Worm (Caenorhabditis elegans) whole organism, L1 larva: ENCODE measurements around the gene brf-1.

ENCODE experiments used
- C16A3.4 ChIP-seq: fragments of 150-350 bp; optimal IDR thresholded peaks from 2 replicates; lab custom pipeline; 2014; ENCODE audit warnings: missing biosample characterization, missing genetic modification characterization
- C34B4.2 ChIP-seq: sonication (generic microtip); optimal IDR thresholded peaks from 2 replicates; lab custom pipeline; 2017; ENCODE audit warnings: mild to moderate bottlenecking, missing genetic modification characterization, missing compliant biosample characterization
- F16B12.6 ChIP-seq: fragments of 150-350 bp; optimal IDR thresholded peaks from 2 replicates; lab custom pipeline; 2014; ENCODE audit warnings: missing biosample characterization, missing genetic modification characterization
- Y116A8C.19 ChIP-seq: sonication (generic microtip); optimal IDR thresholded peaks from 2 replicates; lab custom pipeline; 2016; ENCODE audit warnings: missing compliant biosample characterization, missing genetic modification characterization, borderline replicate concordance
- aha-1 ChIP-seq: fragments of 150-350 bp; optimal IDR thresholded peaks from 2 replicates; lab custom pipeline; 2014; ENCODE audit warnings: missing biosample characterization, missing genetic modification characterization
- alr-1 ChIP-seq: fragments of 200-800 bp; sonication (Bioruptor generic); optimal IDR thresholded peaks from 2 replicates; lab custom pipeline; 2018; ENCODE audit warnings: borderline replicate concordance, mild to moderate bottlenecking, missing genetic modification characterization, missing compliant biosample characterization
- ama-1 ChIP-seq: fragments of 150-350 bp; optimal IDR thresholded peaks from 2 replicates; lab custom pipeline; 2014
- blmp-1 ChIP-seq: fragments of 150-350 bp; optimal IDR thresholded peaks from 2 replicates; lab custom pipeline; 2014; ENCODE audit warnings: missing biosample characterization, missing genetic modification characterization
- ceh-8 ChIP-seq: fragments of 200-800 bp; sonication (Bioruptor generic); optimal IDR thresholded peaks from 2 replicates; lab custom pipeline; 2018; ENCODE audit warnings: mild to moderate bottlenecking, missing genetic modification characterization, moderate library complexity, missing compliant biosample characterization
- ceh-90 ChIP-seq: sonication (generic microtip); optimal IDR thresholded peaks from 2 replicates; lab custom pipeline; 2016; ENCODE audit warnings: missing genetic modification characterization, missing compliant biosample characterization
- dpl-1 ChIP-seq, 3 experiments: fragments of 150-350 bp in 2 of 3; sonication (generic microtip) in 1 of 3; optimal IDR thresholded peaks; 2 replicates each; lab custom pipeline; 2014 to 2017; ENCODE audit warnings: missing biosample characterization in 3 of 3, missing genetic modification characterization in 3 of 3, missing genetic modification reagents in 3 of 3
- dsc-1 ChIP-seq: sonication (generic microtip); optimal IDR thresholded peaks from 2 replicates; lab custom pipeline; 2016; ENCODE audit warnings: mild to moderate bottlenecking, missing genetic modification characterization, missing compliant biosample characterization
- efl-1 ChIP-seq, 4 experiments: fragments of 150-350 bp; optimal IDR thresholded peaks in 3 of 4; peaks in 1 of 4; 1 replicate in 1 of 4; 2 replicates in 3 of 4; lab custom pipeline; 2014; ENCODE audit warnings: missing biosample characterization in 2 of 4, missing genetic modification characterization in 2 of 4, missing genetic modification reagents in 2 of 4
- efl-3 ChIP-seq: fragments of 200-800 bp; sonication (Bioruptor generic); optimal IDR thresholded peaks from 2 replicates; lab custom pipeline; 2018; ENCODE audit warnings: mild to moderate bottlenecking, missing genetic modification characterization, missing compliant biosample characterization
- elt-3 ChIP-seq, 6 experiments: fragments of 150-350 bp in 1 of 6; sonication (generic microtip); optimal IDR thresholded peaks; 2 replicates each; lab custom pipeline; 2017 to 2018; ENCODE audit warnings: missing biosample characterization in 6 of 6, missing genetic modification characterization in 6 of 6, inconsistent platforms in 1 of 6
- fkh-10 ChIP-seq: sonication (generic microtip); optimal IDR thresholded peaks from 2 replicates; lab custom pipeline; 2017; ENCODE audit warnings: missing biosample characterization, missing genetic modification reagents, missing genetic modification characterization
- fkh-4 ChIP-seq: sonication (generic microtip); optimal IDR thresholded peaks from 2 replicates; lab custom pipeline; 2016; ENCODE audit warnings: missing compliant biosample characterization, missing genetic modification characterization, borderline replicate concordance
- grh-1 ChIP-seq: fragments of 200-800 bp; sonication (Bioruptor generic); IDR thresholded peaks from 2 replicates; pipeline ENCODE4 v1.3.6; 2022; ENCODE audit warnings: missing genetic modification reagents, missing genetic modification characterization, missing compliant biosample characterization
- hlh-4 ChIP-seq: sonication (generic microtip); optimal IDR thresholded peaks from 2 replicates; lab custom pipeline; 2016; ENCODE audit warnings: mild to moderate bottlenecking, missing genetic modification characterization, missing compliant biosample characterization
- hpl-2 ChIP-seq: fragments of 150-350 bp; optimal IDR thresholded peaks from 2 replicates; lab custom pipeline; 2014; ENCODE audit warnings: missing biosample characterization, missing genetic modification reagents, missing genetic modification characterization
- isw-1 ChIP-seq: fragments of 200-800 bp; sonication (Bioruptor generic); IDR thresholded peaks from 2 replicates; pipeline ENCODE4 v1.3.6; 2022; ENCODE audit warnings: missing genetic modification characterization, missing compliant biosample characterization
- lin-13 ChIP-seq: fragments of 150-350 bp; optimal IDR thresholded peaks from 2 replicates; lab custom pipeline; 2014; ENCODE audit warnings: missing biosample characterization, missing genetic modification reagents, missing genetic modification characterization
- lin-15B ChIP-seq: fragments of 150-350 bp; sonication (generic microtip); optimal IDR thresholded peaks from 3 replicates; lab custom pipeline; 2014; ENCODE audit warnings: missing biosample characterization, missing genetic modification characterization
- lin-35 ChIP-seq, 2 experiments: fragments of 150-350 bp; optimal IDR thresholded peaks; 2 replicates each; lab custom pipeline; 2014; ENCODE audit warnings: missing biosample characterization in 2 of 2, missing genetic modification characterization in 2 of 2, missing genetic modification reagents in 2 of 2
- lin-39 ChIP-seq: fragments of 150-350 bp; optimal IDR thresholded peaks from 2 replicates; lab custom pipeline; 2014; ENCODE audit warnings: missing biosample characterization, missing genetic modification reagents, missing genetic modification characterization
- lir-3 ChIP-seq: sonication (generic microtip); optimal IDR thresholded peaks from 2 replicates; lab custom pipeline; 2016; ENCODE audit warnings: mild to moderate bottlenecking, missing genetic modification characterization, moderate library complexity, missing compliant biosample characterization; ENCODE audit not compliant: poor library complexity
- mab-9 ChIP-seq: fragments of 200-800 bp; sonication (Bioruptor generic); IDR thresholded peaks from 2 replicates; pipeline ENCODE4 v1.3.6; 2022; ENCODE audit warnings: missing genetic modification reagents, missing genetic modification characterization, missing compliant biosample characterization
- mdl-1 ChIP-seq, 2 experiments: fragments of 150-350 bp; optimal IDR thresholded peaks; 2 replicates each; lab custom pipeline; 2014 to 2017; ENCODE audit warnings: missing biosample characterization in 2 of 2, missing genetic modification characterization in 2 of 2, inconsistent platforms in 1 of 2
- mep-1 ChIP-seq: fragments of 150-350 bp; optimal IDR thresholded peaks from 2 replicates; lab custom pipeline; 2014; ENCODE audit warnings: missing biosample characterization, missing genetic modification characterization
- nhr-11 ChIP-seq: fragments of 150-350 bp; optimal IDR thresholded peaks from 2 replicates; lab custom pipeline; 2014; ENCODE audit warnings: missing biosample characterization, missing genetic modification characterization
- nhr-12 ChIP-seq: sonication (generic microtip); optimal IDR thresholded peaks from 2 replicates; lab custom pipeline; 2017; ENCODE audit warnings: missing biosample characterization, missing genetic modification characterization
- nhr-237 ChIP-seq: fragments of 150-350 bp; optimal IDR thresholded peaks from 2 replicates; lab custom pipeline; 2014; ENCODE audit warnings: missing biosample characterization, missing genetic modification characterization
- nhr-28 ChIP-seq: fragments of 150-350 bp; optimal IDR thresholded peaks from 2 replicates; lab custom pipeline; 2014; ENCODE audit warnings: missing biosample characterization, missing genetic modification characterization
- nhr-47 ChIP-seq: sonication (generic microtip); optimal IDR thresholded peaks from 2 replicates; lab custom pipeline; 2016; ENCODE audit warnings: mild to moderate bottlenecking, missing genetic modification characterization, moderate library complexity, missing compliant biosample characterization
- nhr-71 ChIP-seq: sonication (generic microtip); optimal IDR thresholded peaks from 2 replicates; lab custom pipeline; 2016; ENCODE audit warnings: mild to moderate bottlenecking, missing genetic modification characterization, moderate library complexity, missing compliant biosample characterization
- nhr-77 ChIP-seq: fragments of 150-350 bp; optimal IDR thresholded peaks from 2 replicates; lab custom pipeline; 2014; ENCODE audit warnings: missing biosample characterization, missing genetic modification characterization
- nhr-84 ChIP-seq: sonication (generic microtip); optimal IDR thresholded peaks from 2 replicates; lab custom pipeline; 2017; ENCODE audit warnings: missing biosample characterization, missing genetic modification characterization
- nhr-90 ChIP-seq: sonication (generic microtip); optimal IDR thresholded peaks from 2 replicates; lab custom pipeline; 2016; ENCODE audit warnings: mild to moderate bottlenecking, missing genetic modification characterization, missing compliant biosample characterization; ENCODE audit not compliant: poor library complexity
- pax-3 ChIP-seq: fragments of 200-800 bp; sonication (Bioruptor generic); optimal IDR thresholded peaks from 2 replicates; lab custom pipeline; 2018; ENCODE audit warnings: mild to moderate bottlenecking, missing genetic modification characterization, moderate library complexity, missing compliant biosample characterization
- pqm-1 ChIP-seq: sonication (generic microtip); optimal IDR thresholded peaks from 3 replicates; lab custom pipeline; 2017; ENCODE audit warnings: missing biosample characterization, missing genetic modification characterization
- skn-1 ChIP-seq: fragments of 150-350 bp; optimal IDR thresholded peaks from 2 replicates; lab custom pipeline; 2014; ENCODE audit warnings: missing biosample characterization, missing genetic modification characterization
- snpc-4 ChIP-seq: fragments of 150-350 bp; optimal IDR thresholded peaks from 2 replicates; lab custom pipeline; 2014; ENCODE audit warnings: missing biosample characterization, missing genetic modification characterization
- snu-23 ChIP-seq: sonication (generic microtip); optimal IDR thresholded peaks from 2 replicates; lab custom pipeline; 2016; ENCODE audit warnings: missing genetic modification characterization, missing compliant biosample characterization
- sox-4 ChIP-seq: sonication (generic microtip); optimal IDR thresholded peaks from 2 replicates; lab custom pipeline; 2016; ENCODE audit warnings: missing genetic modification characterization, missing compliant biosample characterization
- sup-37 ChIP-seq: fragments of 200-800 bp; sonication (Bioruptor generic); optimal IDR thresholded peaks from 2 replicates; lab custom pipeline; 2018; ENCODE audit warnings: mild to moderate bottlenecking, missing genetic modification characterization, missing compliant biosample characterization
- swsn-7 ChIP-seq: sonication (generic microtip); optimal IDR thresholded peaks from 2 replicates; lab custom pipeline; 2016; ENCODE audit warnings: missing genetic modification characterization, missing compliant biosample characterization
- tbx-2 ChIP-seq: sonication (generic microtip); optimal IDR thresholded peaks from 2 replicates; lab custom pipeline; 2016; ENCODE audit warnings: missing genetic modification characterization, missing compliant biosample characterization
- unc-130 ChIP-seq: fragments of 150-350 bp; optimal IDR thresholded peaks from 2 replicates; lab custom pipeline; 2017; ENCODE audit warnings: missing biosample characterization, missing genetic modification characterization, inconsistent platforms
- unc-30 ChIP-seq: sonication (generic microtip); optimal IDR thresholded peaks from 2 replicates; lab custom pipeline; 2017; ENCODE audit warnings: missing biosample characterization, missing genetic modification characterization
- vab-15 ChIP-seq: sonication (generic microtip); optimal IDR thresholded peaks from 2 replicates; lab custom pipeline; 2017; ENCODE audit warnings: missing genotype, mild to moderate bottlenecking, missing genetic modification characterization, missing compliant biosample characterization
- xbp-1 ChIP-seq: sonication (generic microtip); optimal IDR thresholded peaks from 2 replicates; lab custom pipeline; 2016; ENCODE audit warnings: missing genetic modification characterization, missing compliant biosample characterization
- zag-1 ChIP-seq: fragments of 150-350 bp; optimal IDR thresholded peaks from 2 replicates; lab custom pipeline; 2014; ENCODE audit warnings: missing biosample characterization, missing genetic modification characterization
- zip-4 ChIP-seq: fragments of 200-800 bp; sonication (Bioruptor generic); optimal IDR thresholded peaks from 2 replicates; lab custom pipeline; 2018; ENCODE audit warnings: mild to moderate bottlenecking, missing genetic modification characterization, moderate library complexity, missing compliant biosample characterization

brf-1 gene

ce11 chrII:7301670-7302151 lies 3.9 kb upstream of the brf-1 start, which contains the start of gene cul-4 (continued):
- TF ChIP-seq nhr-12 (tag; lab: Kevin White, UChicago) (no peak), alr-1 (tag; lab: Kevin White, UChicago) (no peak), xbp-1 (peak; percentile 85), dsc-1 (tag; lab: Kevin White, UChicago) (peak; percentile 77), dpl-1 (GFP tag; optimal IDR thresholded peaks at IDR 0.05; lab: Kevin White, UChicago) (peak; percentile 59 to 82 (median 82)), hpl-2 (GFP tag; lab: Kevin White, UChicago) (no peak), C16A3.4 (peak; percentile 41), elt-3 (tag; optimal IDR thresholded peaks at IDR 0.05; lab: Kevin White, UChicago) (peak in 2 of 6 experiments; percentile 21 to 61), grh-1 (GFP tag; lab: Robert Waterston, UW) (peak; percentile 66), isw-1 (GFP tag; lab: Robert Waterston, UW) (peak; percentile 54), ama-1 (lab: Kevin White, UChicago) (no peak), efl-3 (GFP tag; lab: Kevin White, UChicago) (no peak), nhr-47 (tag; lab: Kevin White, UChicago) (no peak), zip-4 (GFP tag; lab: Kevin White, UChicago) (peak; percentile 41), lin-15B (tag; lab: Kevin White, UChicago) (peak; percentile 30), unc-130 (tag; lab: Kevin White, UChicago) (peak; percentile 75), zag-1 (tag; lab: Kevin White, UChicago) (no peak), snpc-4 (tag; lab: Kevin White, UChicago) (peak; percentile 70), sup-37 (GFP tag; lab: Kevin White, UChicago) (peak; percentile 12), unc-30 (tag; lab: Kevin White, UChicago) (no peak), Y116A8C.19 (tag; lab: Kevin White, UChicago) (no peak), ceh-8 (peak; percentile 46), C34B4.2 (no peak), F16B12.6 (tag; lab: Kevin White, UChicago) (peak; percentile 69), fkh-10 (GFP tag; lab: Kevin White, UChicago) (no peak), mab-9 (GFP tag; lab: Robert Waterston, UW) (peak; percentile 66; the same call in 1 of the 2 replicates), vab-15 (tag; lab: Kevin White, UChicago) (no peak), swsn-7 (tag; lab: Kevin White, UChicago) (peak; percentile 80), lin-35 (GFP tag; optimal IDR thresholded peaks at IDR 0.05; lab: Kevin White, UChicago) (peak; percentile 76 to 82), lin-39 (tag; lab: Kevin White, UChicago) (peak; percentile 37), nhr-28 (tag; lab: Kevin White, UChicago) (no peak), nhr-90 (peak; percentile 81), skn-1 (peak; percentile 64), snu-23 (peak; percentile 84), nhr-77 (tag; lab: Kevin White, UChicago) (peak; percentile 12), mdl-1 (tag; optimal IDR thresholded peaks at IDR 0.05; lab: Kevin White, UChicago) (peak in 1 of 2 experiments; percentile 46), sox-4 (tag; lab: Kevin White, UChicago) (no peak), aha-1 (no peak), pqm-1 (tag; lab: Kevin White, UChicago) (no peak), nhr-84 (tag; lab: Kevin White, UChicago) (no peak), blmp-1 (tag; lab: Kevin White, UChicago) (peak; percentile 65), nhr-237 (no peak), pax-3 (no peak), nhr-11 (tag; lab: Kevin White, UChicago) (no peak), efl-1 (optimal IDR thresholded peaks at IDR 0.05; lab: Kevin White, UChicago) (peak; percentile 71 to 82), efl-1 (GFP tag; optimal IDR thresholded peaks at IDR 0.05 in 1 of 2; lab: Kevin White, UChicago) (peak; percentile 76 to 97), nhr-71 (tag; lab: Kevin White, UChicago) (peak; percentile 86), fkh-4 (tag; lab: Kevin White, UChicago) (no peak), tbx-2 (tag; lab: Kevin White, UChicago) (no peak), mep-1 (tag; lab: Kevin White, UChicago) (peak; percentile 90), lin-13 (GFP tag; lab: Kevin White, UChicago) (no peak), ceh-90 (tag; lab: Kevin White, UChicago) (no peak), lir-3 (tag; lab: Kevin White, UChicago) (peak; percentile 85), hlh-4 (no peak)
